Fruit fly (Drosophila melanogaster): Measurements from ENCODE around the gene bif.

bif gene

DNA sequence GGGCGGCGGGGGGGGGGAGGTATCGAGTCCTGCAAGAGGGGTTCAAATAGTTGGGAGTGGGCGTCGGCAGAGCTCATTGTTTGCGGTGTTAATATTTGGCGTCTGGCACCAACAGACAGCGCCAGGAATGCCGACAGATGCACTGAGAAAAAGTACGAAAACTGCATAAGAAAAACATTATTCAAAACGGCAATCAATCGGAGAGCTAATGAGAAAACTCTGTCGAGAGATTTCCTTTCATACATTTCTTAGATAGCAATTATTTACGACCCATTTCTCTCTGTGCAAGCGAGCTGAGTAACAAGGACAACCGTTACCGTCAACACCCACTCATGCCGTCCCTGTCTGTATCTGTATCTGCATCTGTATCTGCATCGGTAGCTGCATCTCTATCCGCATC, 14.7 kb upstream of the bif start (continued):
- TF ChIP-seq CG11762 (GFP tag; optimal IDR thresholded peaks at IDR 0.05; ENCODE audit: insufficient read depth) (no peak), Met (GFP tag; optimal IDR thresholded peaks at IDR 0.05) (no peak), eg (GFP tag; IDR thresholded peaks at IDR 0.05) (0 out of 3 replicates have a peak, but pooled peaks have one; percentile 56), CG1621 (tag; optimal IDR thresholded peaks at IDR 0.05) (peak; percentile 28), Smox (GFP tag; optimal IDR thresholded peaks at IDR 0.05) (no peak), fkh (GFP tag; optimal IDR thresholded peaks at IDR 0.05) (no peak), CG31627 (GFP tag; optimal IDR thresholded peaks at IDR 0.05) (no peak), svp (GFP tag) (peak; percentile 68)

DNA sequence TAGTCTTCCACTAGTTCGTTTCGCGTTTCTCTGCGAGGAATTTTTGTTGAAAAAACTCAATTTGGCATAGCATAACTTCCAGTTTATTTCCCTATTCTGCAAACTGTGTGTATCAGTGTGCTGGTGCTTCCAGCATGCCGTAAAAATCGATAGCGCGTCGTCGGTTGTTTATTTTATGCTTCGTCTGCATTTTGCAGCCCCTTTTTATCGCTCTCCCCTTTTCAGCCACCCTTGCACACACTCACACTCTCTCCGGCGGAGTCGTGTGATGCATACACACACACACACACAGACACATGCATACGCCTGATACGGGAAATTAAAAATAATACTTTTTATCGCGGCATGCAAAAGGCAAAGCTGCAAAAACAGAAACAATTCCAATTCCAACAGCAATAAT, 691 bp downstream of the bif start:
- TF ChIP-seq CG6163 (GFP tag; IDR thresholded peaks at IDR 0.05) (0 out of 3 replicates have a peak, but pooled peaks have one; percentile 31), CG32006 (GFP tag; optimal IDR thresholded peaks at IDR 0.05) (no peak), CG1621 (tag; optimal IDR thresholded peaks at IDR 0.05) (peak; percentile 83), fkh (GFP tag; optimal IDR thresholded peaks at IDR 0.05) (peak; percentile 51), CG4318 (GFP tag; optimal IDR thresholded peaks at IDR 0.05) (no peak), CG6808 (GFP tag; optimal IDR thresholded peaks at IDR 0.05) (peak; percentile 8), Hr38 (GFP tag; optimal IDR thresholded peaks at IDR 0.05) (no peak), esn (GFP tag; optimal IDR thresholded peaks at IDR 0.05) (peak; percentile 1), Ets21C (GFP tag; optimal IDR thresholded peaks at IDR 0.05) (no peak), Met (GFP tag; optimal IDR thresholded peaks at IDR 0.05) (no peak), ss (GFP tag; optimal IDR thresholded peaks at IDR 0.05) (peak in 1 of 2 experiments; percentile 40), CG10669 (GFP tag; optimal IDR thresholded peaks at IDR 0.05) (no peak), Sox14 (GFP tag; optimal IDR thresholded peaks at IDR 0.05) (peak; percentile 24), vri (GFP tag; optimal IDR thresholded peaks at IDR 0.05) (peak; percentile 30), CG8119 (GFP tag; IDR thresholded peaks at IDR 0.05) (peak; percentile 29; the same call in 2 of the 3 replicates), spab (GFP tag; optimal IDR thresholded peaks at IDR 0.05) (no peak)

DNA sequence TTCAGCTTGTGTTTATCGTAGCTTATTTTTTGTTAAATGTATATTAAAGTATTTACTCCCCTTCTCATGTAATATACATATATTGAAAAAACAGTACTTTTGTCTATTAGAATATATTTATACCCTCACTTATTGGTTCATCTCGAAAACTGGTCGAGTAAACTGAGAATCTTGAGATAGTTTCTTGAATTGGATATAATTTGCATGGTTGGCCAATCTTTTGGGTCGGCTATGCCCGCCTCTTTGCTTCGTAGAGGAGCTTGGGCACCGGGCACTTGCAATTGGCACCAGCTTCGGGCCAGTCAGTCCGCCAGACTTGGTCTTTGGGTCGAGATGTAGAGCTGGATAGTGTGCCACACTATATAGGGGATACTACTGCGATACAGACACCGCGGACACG, 1.6 kb downstream of the bif start:
- no peak for TF ChIP-seq CG4318 (GFP tag; optimal IDR thresholded peaks at IDR 0.05)
- TF ChIP-seq Ets21C (GFP tag; optimal IDR thresholded peaks at IDR 0.05), result no peak
- peak; percentile 44 for TF ChIP-seq svp (GFP tag)
- no peak for TF ChIP-seq CG3919 (GFP tag; optimal IDR thresholded peaks at IDR 0.05)
- no peak for TF ChIP-seq CG34406 (GFP tag; optimal IDR thresholded peaks at IDR 0.05)
- TF ChIP-seq fd59A (GFP tag; optimal IDR thresholded peaks at IDR 0.05), result no peak
- no peak for TF ChIP-seq CG9139 (GFP tag; optimal IDR thresholded peaks at IDR 0.05)
- peak; percentile 48 for TF ChIP-seq Eip78C (GFP tag)
- TF ChIP-seq CG8119 (GFP tag; IDR thresholded peaks at IDR 0.05), result no peak
- TF ChIP-seq CG8632 (GFP tag; optimal IDR thresholded peaks at IDR 0.05), result no peak
- peak; percentile 22 for TF ChIP-seq CG32006 (GFP tag; optimal IDR thresholded peaks at IDR 0.05)
- TF ChIP-seq Hr4 (GFP tag; optimal IDR thresholded peaks at IDR 0.05), result peak; percentile 18
- no peak for TF ChIP-seq fkh (GFP tag; optimal IDR thresholded peaks at IDR 0.05)
- no peak for TF ChIP-seq ss (GFP tag; optimal IDR thresholded peaks at IDR 0.05)
- TF ChIP-seq Sox15 (GFP tag; optimal IDR thresholded peaks at IDR 0.05), result no peak
- TF ChIP-seq CG6854 (GFP tag; optimal IDR thresholded peaks at IDR 0.05), result no peak
- no peak for TF ChIP-seq spab (GFP tag; optimal IDR thresholded peaks at IDR 0.05)
- no peak for TF ChIP-seq esn (GFP tag; optimal IDR thresholded peaks at IDR 0.05)
- TF ChIP-seq vri (GFP tag; optimal IDR thresholded peaks at IDR 0.05), result no peak
- no peak for TF ChIP-seq cyc (GFP tag; optimal IDR thresholded peaks at IDR 0.05)
- no peak for TF ChIP-seq CG1621 (tag; optimal IDR thresholded peaks at IDR 0.05)
- no peak for TF ChIP-seq achi (GFP tag; optimal IDR thresholded peaks at IDR 0.05)
- no peak for TF ChIP-seq fd85E (GFP tag; optimal IDR thresholded peaks at IDR 0.05)
- TF ChIP-seq CG6276 (GFP tag; optimal IDR thresholded peaks at IDR 0.05), result no peak
- TF ChIP-seq lz (GFP tag; optimal IDR thresholded peaks at IDR 0.05), result no peak
- TF ChIP-seq Gug (GFP tag; IDR thresholded peaks at IDR 0.05), result no peak
- no peak for TF ChIP-seq CG11902 (GFP tag; optimal IDR thresholded peaks at IDR 0.05)
- no peak for TF ChIP-seq Sox102F (GFP tag; optimal IDR thresholded peaks at IDR 0.05)
